Worm (Caenorhabditis elegans) whole organism, late embryonic: ENCODE measurements around the gene C54D10.10.

Experiments
- F13H6.1 ChIP-seq: sonication (generic microtip); optimal IDR thresholded peaks from 2 replicates; lab custom pipeline; 2016; ENCODE audit warnings: missing genetic modification characterization, missing compliant biosample characterization
- ceh-14 ChIP-seq: sonication (generic microtip); optimal IDR thresholded peaks from 2 replicates; lab custom pipeline; 2016; ENCODE audit warnings: missing genotype, missing genetic modification characterization, missing compliant biosample characterization
- ceh-45 ChIP-seq: fragments of 200-800 bp; sonication (Bioruptor generic); IDR thresholded peaks from 2 replicates; pipeline ENCODE4 v1.3.6; 2022; ENCODE audit warnings: missing genetic modification reagents, missing genetic modification characterization, missing compliant biosample characterization
- fkh-10 ChIP-seq: fragments of 150-350 bp; optimal IDR thresholded peaks from 2 replicates; lab custom pipeline; 2014; ENCODE audit warnings: missing biosample characterization, missing genetic modification reagents, missing genetic modification characterization
- hlh-15 ChIP-seq: sonication (generic microtip); optimal IDR thresholded peaks from 2 replicates; lab custom pipeline; 2016; ENCODE audit warnings: missing genetic modification characterization, missing compliant biosample characterization
- zip-5 ChIP-seq: sonication (generic microtip); optimal IDR thresholded peaks from 2 replicates; lab custom pipeline; 2016; ENCODE audit warnings: missing genetic modification characterization, missing compliant biosample characterization

- no peak for TF ChIP-seq zip-5 (tag; lab: Kevin White, UChicago)
- TF ChIP-seq ceh-14, result no peak
- no peak for TF ChIP-seq fkh-10 (GFP tag; lab: Kevin White, UChicago)
- no peak for TF ChIP-seq ceh-45 (GFP tag; lab: Robert Waterston, UW)
- TF ChIP-seq F13H6.1 (tag; lab: Kevin White, UChicago), result no peak
- no peak for TF ChIP-seq hlh-15 (tag; lab: Kevin White, UChicago)
These were observed 39.3 kb downstream of the C54D10.10 start, which contains the start of gene hrg-2 for ce11 chrV:12410416-12411001.
